Worm (Caenorhabditis elegans) whole organism, L2 larva: ENCODE data around the gene arp-11.

Experiments used
- aly-2 ChIP-seq: fragments of 150-350 bp; optimal IDR thresholded peaks from 2 replicates; lab custom pipeline; 2014; ENCODE audit warnings: missing biosample characterization, missing genetic modification characterization
- lsy-2 ChIP-seq, 2 experiments: fragments of 150-350 bp in 1 of 2; sonication (generic microtip) in 1 of 2; optimal IDR thresholded peaks; 2 replicates each; lab custom pipeline; 2014 to 2017; ENCODE audit warnings: missing biosample characterization in 2 of 2, missing genetic modification characterization in 2 of 2
- unc-62 ChIP-seq: fragments of 150-350 bp; optimal IDR thresholded peaks from 2 replicates; lab custom pipeline; 2014; ENCODE audit warnings: missing biosample characterization, missing genetic modification reagents, missing genetic modification characterization
- ztf-1 ChIP-seq: fragments of 200-800 bp; sonication (Bioruptor generic); conservative IDR thresholded peaks from 2 replicates; pipeline ENCODE4 v1.3.6; 2022; ENCODE audit warnings: missing genetic modification characterization, missing compliant biosample characterization

DNA sequence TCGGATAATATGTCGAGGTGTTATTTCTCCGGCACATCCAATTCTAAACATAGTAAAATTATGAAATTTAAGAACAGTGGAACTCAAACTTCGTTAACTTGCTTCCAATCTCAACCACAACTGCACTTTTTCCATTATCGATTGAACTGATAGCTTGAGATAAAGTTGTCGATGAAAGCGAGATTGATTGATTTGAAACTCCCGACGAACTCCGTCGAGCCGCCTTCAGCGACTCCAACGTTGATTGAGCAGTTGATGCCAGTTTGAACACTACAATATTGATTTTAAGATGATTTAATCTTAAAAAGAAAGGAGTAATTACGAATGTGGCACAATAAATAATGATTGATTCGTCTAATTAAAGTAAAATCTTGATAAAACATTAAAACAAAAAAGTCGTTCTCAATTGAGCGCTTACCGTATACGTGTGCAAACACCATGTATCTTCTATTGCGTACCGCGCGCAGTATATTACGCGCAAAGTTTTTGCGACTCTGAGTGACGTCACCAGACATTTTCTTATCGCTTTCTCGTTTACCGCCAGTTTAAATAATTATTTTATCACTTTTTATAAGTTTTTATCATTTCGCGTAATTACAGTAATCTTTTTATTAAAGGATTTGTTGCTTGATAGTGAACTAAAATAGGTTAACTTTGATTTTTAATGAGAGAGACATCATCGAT is at the start of gene arp-11:
- TF ChIP-seq ztf-1 (GFP tag; lab: Robert Waterston, UW) (no peak), unc-62 (GFP tag; lab: Kevin White, UChicago) (no peak), aly-2 (no peak), lsy-2 (tag; optimal IDR thresholded peaks at IDR 0.05; lab: Kevin White, UChicago) (peak; percentile 90 to 98)
